Worm (Caenorhabditis elegans): ENCODE measurements around the gene lgc-17.

Gene lgc-17

DNA sequence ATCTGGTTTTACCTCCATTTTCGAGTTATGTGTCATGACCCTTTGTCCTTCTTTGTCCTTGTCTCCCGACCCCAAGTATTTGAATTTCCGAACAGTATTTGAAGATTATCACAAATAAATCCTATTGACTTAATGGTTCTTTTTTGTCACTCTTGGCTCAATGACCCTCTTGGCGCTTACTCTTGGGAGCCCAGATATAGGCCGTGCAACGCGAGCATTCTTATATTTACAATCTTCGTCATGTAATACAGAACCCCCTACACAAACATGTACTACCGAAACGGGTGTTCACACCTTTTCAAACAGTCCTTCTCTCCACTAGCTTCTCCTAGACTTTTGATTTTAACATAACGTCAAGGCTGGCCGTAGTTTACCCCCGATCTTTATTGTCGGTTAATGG, 22.3 kb downstream of the lgc-17 start, which contains the start of gene M153.5:
Gene M153.5, plus strand, starts transcription at position 301 of the 400 bp plus-strand sequence.
- TF ChIP-seq aly-1 (tag; optimal IDR thresholded peaks at IDR 0.05) (no peak), tra-4 (tag; optimal IDR thresholded peaks at IDR 0.05) (no peak), flt-1 (GFP tag; IDR thresholded peaks at IDR 0.05) (no peak), tbx-11 (GFP tag; IDR thresholded peaks at IDR 0.05) (no peak), ets-7 (tag; optimal IDR thresholded peaks at IDR 0.05) (no peak), F13C5.2 (tag; optimal IDR thresholded peaks at IDR 0.05) (no peak), hmg-4 (GFP tag; optimal IDR thresholded peaks at IDR 0.05) (no peak), pes-1 (GFP tag; IDR thresholded peaks at IDR 0.05) (no peak), B0310.2 (tag; optimal IDR thresholded peaks at IDR 0.05) (no peak), tbx-37 (GFP tag; conservative IDR thresholded peaks at IDR 0.05) (no peak), ceh-13 (GFP tag; optimal IDR thresholded peaks at IDR 0.05) (no peak), ama-1 (optimal IDR thresholded peaks at IDR 0.05) (no peak), ceh-36 (tag; optimal IDR thresholded peaks at IDR 0.05) (no peak), sea-1 (GFP tag; conservative IDR thresholded peaks at IDR 0.05) (no peak), hnd-1 (tag; optimal IDR thresholded peaks at IDR 0.05) (no peak), scrt-1 (GFP tag; IDR thresholded peaks at IDR 0.05) (no peak)

DNA sequence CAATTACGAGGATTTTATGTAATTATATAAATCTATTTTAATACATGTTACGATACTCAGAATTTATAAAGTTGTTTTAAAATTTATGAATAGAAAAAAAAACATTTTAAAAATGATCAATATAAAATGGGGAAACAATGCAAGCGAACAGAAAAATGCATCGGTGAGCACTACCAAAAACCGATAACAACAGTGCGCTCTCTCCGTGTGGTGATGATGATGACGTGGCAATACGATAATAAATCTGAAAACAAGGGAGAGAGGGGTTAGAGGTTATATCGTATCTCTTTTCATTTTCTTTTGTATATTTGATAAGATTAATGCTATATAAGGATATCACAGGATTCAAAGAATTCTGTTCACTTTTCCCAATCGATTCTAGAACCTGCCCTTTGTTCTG, 24.5 kb downstream of the lgc-17 start:
- TF ChIP-seq hmg-4 (GFP tag; optimal IDR thresholded peaks at IDR 0.05) = no peak
- no peak for TF ChIP-seq F13C5.2 (tag; optimal IDR thresholded peaks at IDR 0.05)
- no peak for TF ChIP-seq B0310.2 (tag; optimal IDR thresholded peaks at IDR 0.05)
- TF ChIP-seq tbx-37 (GFP tag; conservative IDR thresholded peaks at IDR 0.05) = no peak
- no peak for TF ChIP-seq tra-4 (tag; optimal IDR thresholded peaks at IDR 0.05)
- no peak for TF ChIP-seq ceh-13 (GFP tag; optimal IDR thresholded peaks at IDR 0.05)
- TF ChIP-seq sea-1 (GFP tag; conservative IDR thresholded peaks at IDR 0.05) = no peak
- no peak for TF ChIP-seq pes-1 (GFP tag; IDR thresholded peaks at IDR 0.05)
- TF ChIP-seq ceh-36 (tag; optimal IDR thresholded peaks at IDR 0.05) = no peak
- no peak for TF ChIP-seq ama-1 (optimal IDR thresholded peaks at IDR 0.05)
- TF ChIP-seq hmbx-1 (tag; optimal IDR thresholded peaks at IDR 0.05) = no peak
- TF ChIP-seq aly-1 (tag; optimal IDR thresholded peaks at IDR 0.05) = no peak

DNA sequence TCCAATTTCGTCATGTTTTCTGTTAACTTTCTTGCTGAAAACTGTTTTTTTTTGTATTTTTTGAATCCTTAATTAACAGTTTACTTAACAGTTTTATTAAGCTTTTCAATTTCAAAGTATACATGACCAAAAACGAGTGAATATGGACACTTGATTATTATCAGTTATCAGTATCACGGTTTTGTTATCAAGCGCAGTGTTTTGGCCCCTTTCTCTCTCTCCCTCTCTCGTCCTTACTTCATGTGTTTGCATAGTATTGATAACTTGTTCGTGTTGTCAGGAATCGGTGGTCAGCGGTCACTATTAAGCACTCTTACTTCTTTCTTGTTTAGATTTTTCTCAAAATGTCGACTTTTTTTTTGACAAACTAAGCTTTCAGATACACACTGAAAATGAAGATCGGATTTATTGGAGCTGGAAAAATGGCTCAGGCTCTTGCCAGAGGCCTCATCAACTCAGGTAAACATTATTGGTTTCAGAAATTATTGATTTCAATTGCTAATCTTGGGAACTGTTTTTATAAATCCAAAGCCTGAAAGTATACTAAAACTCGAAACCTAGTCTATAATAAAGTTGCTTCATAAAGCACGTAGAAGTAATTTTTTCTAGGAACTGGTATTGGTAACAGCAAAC, 25.2 kb downstream of the lgc-17 start, which contains the start of gene pycr-1:
Gene pycr-1, plus strand, starts transcription at position 380 of the 633 bp plus-strand sequence.
- TF ChIP-seq scrt-1 (GFP tag; IDR thresholded peaks at IDR 0.05) (no peak), aly-1 (tag; optimal IDR thresholded peaks at IDR 0.05) (no peak), sea-1 (GFP tag; conservative IDR thresholded peaks at IDR 0.05) (no peak), flt-1 (GFP tag; IDR thresholded peaks at IDR 0.05) (no peak), hmbx-1 (tag; optimal IDR thresholded peaks at IDR 0.05) (no peak), pes-1 (GFP tag; IDR thresholded peaks at IDR 0.05) (no peak), ceh-13 (GFP tag; optimal IDR thresholded peaks at IDR 0.05) (no peak), ceh-36 (tag; optimal IDR thresholded peaks at IDR 0.05) (no peak), ets-7 (tag; optimal IDR thresholded peaks at IDR 0.05) (no peak), ama-1 (optimal IDR thresholded peaks at IDR 0.05) (no peak), B0310.2 (tag; optimal IDR thresholded peaks at IDR 0.05) (no peak)

DNA sequence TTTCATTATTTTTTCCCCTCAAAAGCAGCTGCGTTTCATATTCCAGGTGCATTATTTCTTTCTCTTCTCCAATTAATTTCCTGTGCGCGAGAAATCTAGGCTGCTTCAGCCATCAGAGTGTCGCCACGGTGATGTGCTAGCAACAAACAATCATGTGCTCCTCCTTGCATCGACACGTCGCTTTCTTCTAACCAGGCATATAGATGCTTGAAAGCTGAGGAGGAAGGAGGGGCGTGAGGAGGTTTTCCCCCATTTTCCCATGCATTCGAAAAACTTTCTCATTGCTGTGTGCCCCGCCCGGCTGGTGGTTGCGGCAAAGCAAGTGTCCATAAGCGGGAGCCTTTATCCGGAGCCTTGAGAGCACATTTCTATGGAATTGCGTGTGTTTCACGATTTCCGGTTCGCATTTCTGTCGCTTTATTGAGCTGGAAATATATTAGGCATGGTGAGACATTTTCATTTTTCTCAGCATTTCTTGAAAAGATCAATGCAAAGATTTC, 28.3 kb downstream of the lgc-17 start, which contains the start of gene znf-474:
Gene znf-474, plus strand, starts transcription at position 287 of the 500 bp plus-strand sequence.
- TF ChIP-seq F13C5.2 (tag; optimal IDR thresholded peaks at IDR 0.05) = no peak
- TF ChIP-seq scrt-1 (GFP tag; IDR thresholded peaks at IDR 0.05) = 0 out of 2 replicates have a peak, but pooled peaks have one; percentile 51

DNA sequence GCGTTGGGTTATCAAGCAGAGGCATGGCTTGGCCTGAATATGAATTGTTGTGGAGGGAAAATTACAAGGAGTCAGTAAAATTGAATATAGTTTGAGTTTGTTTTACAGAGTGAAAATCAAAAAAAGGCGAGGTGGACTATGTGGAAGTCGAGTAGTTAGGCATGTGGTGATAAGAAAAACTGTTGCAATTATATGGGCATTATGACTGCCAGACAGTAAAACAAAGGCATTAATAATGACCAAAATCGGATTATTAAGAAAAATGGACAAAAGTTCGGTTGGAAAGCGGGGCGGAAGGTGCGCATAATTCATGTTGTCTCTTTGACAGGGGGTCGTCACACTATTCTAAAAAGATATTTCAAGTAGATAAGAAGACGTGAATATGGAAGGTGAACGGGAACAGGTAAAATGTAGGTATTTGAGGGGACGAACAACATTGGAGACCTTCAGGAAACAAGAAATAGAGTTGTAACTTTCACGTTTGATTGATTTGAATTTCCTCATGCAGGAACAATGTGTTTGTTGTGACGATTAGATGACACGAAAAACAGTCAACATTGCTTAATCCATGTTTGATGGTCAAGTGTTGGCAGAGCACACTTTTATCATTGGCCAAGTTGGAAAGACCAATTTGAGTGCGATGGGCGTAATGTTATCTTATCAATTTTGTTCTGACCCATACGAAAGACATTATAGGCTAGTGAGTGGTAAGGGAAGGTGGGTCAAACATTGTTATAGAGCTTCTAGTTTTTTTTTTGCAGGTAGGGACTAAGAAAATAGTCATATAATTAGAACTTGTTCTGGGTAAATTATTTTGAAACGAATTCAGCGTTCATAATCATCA, 32.9 kb downstream of the lgc-17 start, which contains the start of gene mfsd-11:
Gene mfsd-11, minus strand, starts transcription at position 51 of the 844 bp plus-strand sequence.
- no peak for TF ChIP-seq tbx-37 (GFP tag; conservative IDR thresholded peaks at IDR 0.05)
- TF ChIP-seq hnd-1 (tag; optimal IDR thresholded peaks at IDR 0.05) = no peak
- TF ChIP-seq pes-1 (GFP tag; IDR thresholded peaks at IDR 0.05) = no peak
- no peak for TF ChIP-seq B0310.2 (tag; optimal IDR thresholded peaks at IDR 0.05)
- TF ChIP-seq F13C5.2 (tag; optimal IDR thresholded peaks at IDR 0.05) = no peak
- no peak for TF ChIP-seq hmbx-1 (tag; optimal IDR thresholded peaks at IDR 0.05)
- TF ChIP-seq tra-4 (tag; optimal IDR thresholded peaks at IDR 0.05) = no peak

DNA sequence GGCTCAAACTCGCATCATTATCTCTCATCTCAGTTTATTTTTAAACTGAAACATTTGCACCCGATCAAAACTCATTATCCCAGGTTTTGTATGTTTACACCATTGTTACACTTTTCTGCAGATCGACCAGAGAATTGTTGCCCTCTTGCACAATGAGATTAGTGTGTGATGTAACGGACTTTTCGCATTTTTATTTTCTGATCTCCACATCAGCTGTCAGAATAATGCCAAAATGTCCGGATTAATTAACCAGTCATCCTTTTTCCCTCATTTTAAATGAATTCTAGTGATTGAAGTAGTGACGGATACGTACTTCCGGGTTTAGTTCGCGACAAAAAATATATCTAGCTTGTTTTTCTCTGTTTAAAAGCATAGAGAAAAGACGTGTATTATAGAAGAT, 37.3 kb downstream of the lgc-17 start:
- TF ChIP-seq tbx-11 (GFP tag; IDR thresholded peaks at IDR 0.05) = no peak
- no peak for TF ChIP-seq tbx-37 (GFP tag; conservative IDR thresholded peaks at IDR 0.05)
- TF ChIP-seq hmbx-1 (tag; optimal IDR thresholded peaks at IDR 0.05) = no peak
- TF ChIP-seq ceh-36 (tag; optimal IDR thresholded peaks at IDR 0.05) = peak; percentile 18
- TF ChIP-seq B0310.2 (tag; optimal IDR thresholded peaks at IDR 0.05) = no peak
- no peak for TF ChIP-seq flt-1 (GFP tag; IDR thresholded peaks at IDR 0.05)

DNA sequence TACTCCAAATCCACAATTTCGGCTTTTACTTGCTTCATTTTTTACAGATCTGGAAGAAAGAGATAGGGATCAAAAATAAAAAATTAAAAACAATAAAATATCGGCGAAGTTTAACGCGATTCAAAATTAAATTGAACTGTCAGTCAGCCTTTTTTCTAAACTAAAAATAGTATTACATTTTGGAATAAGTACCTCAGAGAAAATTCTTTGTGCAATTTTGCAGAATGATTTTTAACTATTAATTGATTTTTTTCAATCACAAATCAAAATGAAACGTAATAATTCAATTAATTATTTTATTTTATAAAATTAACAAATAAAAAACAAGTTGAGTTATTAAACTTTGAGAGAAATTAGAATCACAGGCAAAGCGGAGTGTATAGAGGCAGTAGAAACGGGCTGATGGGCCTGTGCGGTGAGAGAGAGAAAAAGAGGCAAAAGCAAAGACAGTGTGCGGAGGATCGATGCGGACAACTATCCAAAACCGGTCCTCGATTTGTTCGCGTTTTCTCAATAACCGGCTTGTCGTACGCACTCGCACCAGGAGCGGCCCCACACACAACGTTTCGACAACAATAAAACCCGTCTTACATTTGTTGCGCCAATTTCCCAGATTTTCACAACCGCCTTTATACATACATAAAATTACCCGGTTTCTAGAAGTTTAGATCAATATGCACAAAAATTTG, 38.8 kb downstream of the lgc-17 start, which contains the start of gene F57G12.2:
Gene F57G12.2, minus strand, starts transcription at position 51 of the 689 bp plus-strand sequence.
- no peak for TF ChIP-seq sea-1 (GFP tag; conservative IDR thresholded peaks at IDR 0.05)
- no peak for TF ChIP-seq hmg-4 (GFP tag; optimal IDR thresholded peaks at IDR 0.05)
- TF ChIP-seq scrt-1 (GFP tag; IDR thresholded peaks at IDR 0.05) = no peak
- no peak for TF ChIP-seq ama-1 (optimal IDR thresholded peaks at IDR 0.05)
- no peak for TF ChIP-seq tbx-37 (GFP tag; conservative IDR thresholded peaks at IDR 0.05)
- no peak for TF ChIP-seq ets-7 (tag; optimal IDR thresholded peaks at IDR 0.05)
